Worm (Caenorhabditis elegans): ENCODE results near the gene K06H6.5.
A peak's percentile ranks its signal among the peaks of the same experiment; 100 is the strongest.

Gene K06H6.5

ce11 chrV:576070-576469, at the start of gene K06H6.5:
Gene K06H6.5 (plus strand): TSS chrV:576370.
- TF ChIP-seq nhr-11 (tag; optimal IDR thresholded peaks at IDR 0.05) = no peak
- no peak for TF ChIP-seq pha-4 (tag; optimal IDR thresholded peaks at IDR 0.05)
- TF ChIP-seq sea-2 (GFP tag; optimal IDR thresholded peaks at IDR 0.05) = no peak
- TF ChIP-seq R02D3.7 (tag; optimal IDR thresholded peaks at IDR 0.05) = no peak
- TF ChIP-seq zag-1 (tag; optimal IDR thresholded peaks at IDR 0.05) = no peak
- no peak for TF ChIP-seq nhr-25 (tag; optimal IDR thresholded peaks at IDR 0.05)
- no peak for TF ChIP-seq nhr-12 (tag; optimal IDR thresholded peaks at IDR 0.05)
- no peak for TF ChIP-seq nfya-1 (tag; optimal IDR thresholded peaks at IDR 0.05; ENCODE audit: insufficient read depth)
- no peak for TF ChIP-seq lin-39 (tag; optimal IDR thresholded peaks at IDR 0.05)
- no peak for TF ChIP-seq ztf-4 (tag; optimal IDR thresholded peaks at IDR 0.05)
- no peak for TF ChIP-seq fos-1 (tag; optimal IDR thresholded peaks at IDR 0.05)

DNA sequence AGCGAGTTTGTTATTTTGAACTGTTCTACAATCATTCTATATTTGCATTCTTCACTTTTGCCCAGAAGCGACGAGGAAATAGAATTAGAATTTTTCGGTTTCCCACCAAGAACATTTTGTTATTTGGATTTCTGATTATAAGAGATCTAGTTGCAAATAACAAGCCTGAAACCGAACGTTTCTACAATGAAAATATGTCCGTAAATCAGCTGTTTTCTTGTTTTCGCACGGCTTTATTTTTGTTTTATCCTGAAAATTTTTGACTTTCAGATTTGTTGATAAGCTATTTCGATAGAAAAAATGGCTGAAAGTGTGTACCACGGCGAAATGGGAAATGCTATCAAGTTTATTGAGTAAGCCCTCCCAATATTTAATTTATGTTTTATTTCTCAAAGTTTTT, 48.6 kb upstream of the K06H6.5 start, which contains the start of gene srw-108:
srw-108 (plus strand) TSS at position 301 of the 400 bp plus-strand sequence.
- TF ChIP-seq tbx-2 (tag; optimal IDR thresholded peaks at IDR 0.05) (no peak), fkh-2 (tag; optimal IDR thresholded peaks at IDR 0.05) (no peak), mdl-1 (tag; optimal IDR thresholded peaks at IDR 0.05) (no peak), lin-39 (tag; optimal IDR thresholded peaks at IDR 0.05) (no peak), ztf-11 (tag; optimal IDR thresholded peaks at IDR 0.05) (no peak), nhr-11 (tag; optimal IDR thresholded peaks at IDR 0.05) (no peak), nhr-77 (tag; optimal IDR thresholded peaks at IDR 0.05) (no peak), pha-4 (tag; optimal IDR thresholded peaks at IDR 0.05) (no peak), zag-1 (tag; optimal IDR thresholded peaks at IDR 0.05) (no peak), nhr-43 (tag; optimal IDR thresholded peaks at IDR 0.05; ENCODE audit: poor library complexity, severe bottlenecking) (no peak), nhr-237 (tag; optimal IDR thresholded peaks at IDR 0.05) (no peak), lsy-12 (tag; optimal IDR thresholded peaks at IDR 0.05) (no peak), ceh-82 (tag; optimal IDR thresholded peaks at IDR 0.05) (no peak), ceh-9 (tag; optimal IDR thresholded peaks at IDR 0.05) (no peak), nfya-1 (tag; optimal IDR thresholded peaks at IDR 0.05; ENCODE audit: insufficient read depth) (no peak), ceh-16 (tag; optimal IDR thresholded peaks at IDR 0.05) (no peak), snpc-4 (tag; optimal IDR thresholded peaks at IDR 0.05) (no peak), nhr-25 (tag; optimal IDR thresholded peaks at IDR 0.05) (no peak), sea-2 (GFP tag; optimal IDR thresholded peaks at IDR 0.05) (no peak)

DNA sequence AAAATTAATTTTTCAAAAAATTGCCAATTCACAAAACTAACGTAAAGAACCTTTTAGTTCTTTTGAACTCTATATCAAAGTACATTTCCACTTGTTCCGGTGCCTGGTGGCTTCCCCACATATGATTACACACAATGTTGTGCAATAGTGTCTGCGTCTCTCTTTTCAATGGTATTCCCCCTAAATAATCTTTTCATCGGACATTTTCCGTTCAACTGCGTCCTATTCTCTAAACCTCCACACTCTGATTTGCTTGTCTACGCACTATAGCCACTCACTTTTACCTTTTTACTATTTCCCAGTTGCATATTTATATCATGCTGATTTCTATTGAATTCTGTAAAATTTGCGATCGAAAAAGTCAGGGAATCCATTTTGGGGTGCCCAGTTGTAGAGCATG, 44.1 kb upstream of the K06H6.5 start, which contains the start of gene nhr-58:
nhr-58 (plus strand) TSS at position 214 of the 400 bp plus-strand sequence.
- no peak for TF ChIP-seq zag-1 (tag; optimal IDR thresholded peaks at IDR 0.05)
- peak; percentile 56 for TF ChIP-seq nhr-25 (tag; optimal IDR thresholded peaks at IDR 0.05)
- TF ChIP-seq nhr-77 (tag; optimal IDR thresholded peaks at IDR 0.05) = no peak
- TF ChIP-seq lsy-12 (tag; optimal IDR thresholded peaks at IDR 0.05) = no peak
- no peak for TF ChIP-seq ama-1 (optimal IDR thresholded peaks at IDR 0.05)
- TF ChIP-seq ceh-28 (tag; optimal IDR thresholded peaks at IDR 0.05) = no peak
- peak; percentile 90 for TF ChIP-seq pha-4 (tag; optimal IDR thresholded peaks at IDR 0.05)
- TF ChIP-seq fkh-10 (GFP tag; optimal IDR thresholded peaks at IDR 0.05) = no peak
- peak; percentile 40 for TF ChIP-seq nhr-43 (tag; optimal IDR thresholded peaks at IDR 0.05; ENCODE audit: poor library complexity, severe bottlenecking)
- no peak for TF ChIP-seq nhr-237 (tag; optimal IDR thresholded peaks at IDR 0.05)
- TF ChIP-seq ZK546.5 (tag; optimal IDR thresholded peaks at IDR 0.05) = no peak
- no peak for TF ChIP-seq snpc-4 (tag; optimal IDR thresholded peaks at IDR 0.05)
- no peak for TF ChIP-seq ceh-16 (tag; optimal IDR thresholded peaks at IDR 0.05)
- no peak for TF ChIP-seq ztf-11 (tag; optimal IDR thresholded peaks at IDR 0.05)
- no peak for TF ChIP-seq lin-15B (tag; optimal IDR thresholded peaks at IDR 0.05)
- TF ChIP-seq elt-1 (tag; optimal IDR thresholded peaks at IDR 0.05) = peak; percentile 43
- no peak for TF ChIP-seq ceh-9 (tag; optimal IDR thresholded peaks at IDR 0.05)
- no peak for TF ChIP-seq unc-39 (tag; optimal IDR thresholded peaks at IDR 0.05)
- no peak for TF ChIP-seq egl-5 (tag; optimal IDR thresholded peaks at IDR 0.05)
- no peak for TF ChIP-seq skn-1 (tag; optimal IDR thresholded peaks at IDR 0.05)
- TF ChIP-seq tbx-2 (tag; optimal IDR thresholded peaks at IDR 0.05) = no peak
- no peak for TF ChIP-seq nhr-28 (tag; optimal IDR thresholded peaks at IDR 0.05)
- TF ChIP-seq egl-27 (tag; optimal IDR thresholded peaks at IDR 0.05) = peak; percentile 78
- peak; percentile 86 for TF ChIP-seq elt-2 (tag; optimal IDR thresholded peaks at IDR 0.05)
- no peak for TF ChIP-seq fos-1 (tag; optimal IDR thresholded peaks at IDR 0.05)
- peak; percentile 97 for TF ChIP-seq pqm-1 (tag; optimal IDR thresholded peaks at IDR 0.05)
- no peak for TF ChIP-seq nhr-67 (tag; optimal IDR thresholded peaks at IDR 0.05)
- no peak for TF ChIP-seq nhr-12 (tag; optimal IDR thresholded peaks at IDR 0.05)
- TF ChIP-seq mml-1 (tag; optimal IDR thresholded peaks at IDR 0.05) = no peak
- no peak for TF ChIP-seq eor-1 (tag; optimal IDR thresholded peaks at IDR 0.05)
- TF ChIP-seq fkh-2 (tag; optimal IDR thresholded peaks at IDR 0.05) = no peak
- TF ChIP-seq elt-3 (tag; optimal IDR thresholded peaks at IDR 0.05) = peak in 1 of 3 experiments; percentile 15
- TF ChIP-seq unc-62 (GFP tag; optimal IDR thresholded peaks at IDR 0.05) = no peak
- TF ChIP-seq ceh-82 (tag; optimal IDR thresholded peaks at IDR 0.05) = no peak
- TF ChIP-seq nhr-76 (tag; optimal IDR thresholded peaks at IDR 0.05) = no peak
- TF ChIP-seq nfya-1 (tag; optimal IDR thresholded peaks at IDR 0.05; ENCODE audit: insufficient read depth) = peak; percentile 66
- TF ChIP-seq nhr-11 (tag; optimal IDR thresholded peaks at IDR 0.05) = no peak
- no peak for TF ChIP-seq ztf-4 (tag; optimal IDR thresholded peaks at IDR 0.05)
- TF ChIP-seq sea-2 (GFP tag; optimal IDR thresholded peaks at IDR 0.05) = no peak
- TF ChIP-seq daf-12 (tag; optimal IDR thresholded peaks at IDR 0.05) = no peak
- TF ChIP-seq nhr-23 (tag; optimal IDR thresholded peaks at IDR 0.05) = peak; percentile 68
- no peak for TF ChIP-seq aly-2 (tag; optimal IDR thresholded peaks at IDR 0.05)
- TF ChIP-seq hmg-11 (tag; optimal IDR thresholded peaks at IDR 0.05) = no peak
- TF ChIP-seq mdl-1 (tag; optimal IDR thresholded peaks at IDR 0.05) = peak; percentile 49

All from whole organism, L3 larva.